Fruit fly (Drosophila melanogaster) whole organism, embryonic: ENCODE measurements around the gene HP1c.
A peak's percentile ranks its signal among the peaks of the same experiment; 100 is the strongest.

Source experiments
- Atf6 ChIP-seq: fragments of 200-800 bp; sonication (Bioruptor generic); IDR thresholded peaks from 2 replicates; pipeline ENCODE4 v1.3.6; 2022; ENCODE audit warnings: missing biosample characterization, missing genetic modification characterization
- Awh ChIP-seq: fragments of 200-800 bp; sonication (Bioruptor generic); IDR thresholded peaks from 2 replicates; pipeline ENCODE4, ENCODE4 v1.3.6; 2022; ENCODE audit warnings: missing biosample characterization, missing genetic modification characterization
- B-H2 ChIP-seq: fragments of 200-800 bp; sonication (Bioruptor generic); optimal IDR thresholded peaks from 2 replicates; lab custom pipeline; 2018; ENCODE audit warnings: missing biosample characterization, mild to moderate bottlenecking, missing genetic modification characterization
- CG12104 ChIP-seq: fragments of 200-800 bp; sonication (Bioruptor generic); optimal IDR thresholded peaks from 3 replicates; lab custom pipeline; 2016; ENCODE audit warnings: missing biosample characterization, missing genetic modification characterization
- CG12236 ChIP-seq: fragments of 200-800 bp; sonication (Bioruptor generic); optimal IDR thresholded peaks from 2 replicates; lab custom pipeline; 2016; ENCODE audit warnings: missing biosample characterization, missing genetic modification characterization
- CG12391 ChIP-seq: fragments of 200-800 bp; sonication (Bioruptor generic); optimal IDR thresholded peaks from 3 replicates; lab custom pipeline; 2018; ENCODE audit warnings: missing biosample characterization, mild to moderate bottlenecking, missing genetic modification characterization, moderate library complexity
- CG13287 ChIP-seq: fragments of 200-800 bp; sonication (Bioruptor generic); IDR thresholded peaks from 2 replicates; pipeline ENCODE4 v1.3.6; 2022; ENCODE audit warnings: missing biosample characterization, missing genetic modification characterization; ENCODE audit not compliant: partially characterized antibody
- CG13624 ChIP-seq: fragments of 200-800 bp; sonication (Bioruptor generic); optimal IDR thresholded peaks from 2 replicates; lab custom pipeline; 2016; ENCODE audit warnings: missing biosample characterization, missing genetic modification characterization
- CG17829 ChIP-seq: fragments of 200-800 bp; optimal IDR thresholded peaks from 2 replicates; lab custom pipeline; 2019; ENCODE audit warnings: missing biosample characterization, mild to moderate bottlenecking, missing genetic modification characterization, moderate library complexity
- CG32532 ChIP-seq: fragments of 200-800 bp; sonication (Bioruptor generic); IDR thresholded peaks from 2 replicates; pipeline ENCODE4 v1.3.6; 2022; ENCODE audit warnings: missing biosample characterization, missing genetic modification characterization
- CG34224 ChIP-seq: fragments of 200-800 bp; sonication (Bioruptor generic); IDR thresholded peaks from 3 replicates; pipeline ENCODE4 v1.3.6; 2022; ENCODE audit warnings: missing biosample characterization, missing genetic modification characterization; ENCODE audit not compliant: partially characterized antibody
- CG3838 ChIP-seq: fragments of 200-800 bp; sonication (Bioruptor generic); optimal IDR thresholded peaks from 3 replicates; lab custom pipeline; 2016; ENCODE audit warnings: missing biosample characterization, missing genetic modification characterization
- CG3847 ChIP-seq: fragments of 200-800 bp; sonication (Bioruptor generic); IDR thresholded peaks from 2 replicates; pipeline ENCODE4 v1.3.6; 2022; ENCODE audit warnings: missing biosample characterization, missing genetic modification characterization
- CG3995 ChIP-seq: fragments of 200-800 bp; sonication (Bioruptor generic); optimal IDR thresholded peaks from 3 replicates; lab custom pipeline; 2016; ENCODE audit warnings: missing biosample characterization, missing genetic modification characterization
- CG6689 ChIP-seq: fragments of 200-800 bp; sonication (Bioruptor generic); IDR thresholded peaks from 2 replicates; pipeline ENCODE4 v1.3.6; 2022; ENCODE audit warnings: missing biosample characterization, missing genetic modification characterization
- CG7357 ChIP-seq: fragments of 200-800 bp; sonication (Bioruptor generic); IDR thresholded peaks from 3 replicates; pipeline ENCODE4 v1.3.6; 2022; ENCODE audit warnings: missing biosample characterization, missing genetic modification characterization
- CG8388 ChIP-seq: fragments of 200-800 bp; sonication (Bioruptor generic); optimal IDR thresholded peaks from 2 replicates; lab custom pipeline; 2019; ENCODE audit warnings: missing biosample characterization, mild to moderate bottlenecking, missing genetic modification characterization, moderate library complexity
- CG8765 ChIP-seq: fragments of 200-800 bp; sonication (Bioruptor generic); IDR thresholded peaks from 2 replicates; pipeline ENCODE4 v1.3.6; 2022; ENCODE audit warnings: missing biosample characterization, missing genetic modification characterization
- CG9215 ChIP-seq: fragments of 200-800 bp; sonication (Bioruptor generic); IDR thresholded peaks from 2 replicates; pipeline ENCODE4 v1.3.6; 2022; ENCODE audit warnings: missing biosample characterization, missing genetic modification characterization
- CoRest ChIP-seq: fragments of 200-800 bp; sonication (Bioruptor generic); optimal IDR thresholded peaks from 3 replicates; lab custom pipeline; 2018; ENCODE audit warnings: missing biosample characterization, mild to moderate bottlenecking, missing genetic modification characterization, moderate library complexity
- Deaf1 ChIP-seq: fragments of 200-800 bp; optimal IDR thresholded peaks from 3 replicates; lab custom pipeline; 2019; ENCODE audit warnings: missing biosample characterization, mild to moderate bottlenecking, missing genetic modification characterization, moderate library complexity
- Dref ChIP-seq: fragments of 200-800 bp; sonication (Bioruptor generic); IDR thresholded peaks from 2 replicates; pipeline ENCODE4 v1.3.6; 2022; ENCODE audit warnings: missing biosample characterization, missing genetic modification characterization
- Fer3 ChIP-seq: fragments of 200-800 bp; sonication (Bioruptor generic); optimal IDR thresholded peaks from 2 replicates; lab custom pipeline; 2018; ENCODE audit warnings: missing biosample characterization, mild to moderate bottlenecking, missing genetic modification characterization, moderate library complexity
- HmgD ChIP-seq: fragments of 200-800 bp; sonication (Bioruptor generic); optimal IDR thresholded peaks from 3 replicates; lab custom pipeline; 2016; ENCODE audit warnings: missing biosample characterization, missing genetic modification characterization
- Hmr ChIP-seq: fragments of 200-800 bp; sonication (Bioruptor generic); optimal IDR thresholded peaks from 3 replicates; lab custom pipeline; 2017; ENCODE audit warnings: mild to moderate bottlenecking, missing biosample characterization, missing genetic modification reagents, missing genetic modification characterization
- MESR4 ChIP-seq: fragments of 200-800 bp; sonication (Bioruptor generic); optimal IDR thresholded peaks from 2 replicates; lab custom pipeline; 2018; ENCODE audit warnings: missing biosample characterization, mild to moderate bottlenecking, missing genetic modification characterization, moderate library complexity
- Mrtf ChIP-seq: fragments of 200-800 bp; sonication (Bioruptor generic); IDR thresholded peaks from 3 replicates; pipeline ENCODE4 v1.3.6; 2022; ENCODE audit warnings: missing biosample characterization, missing genetic modification characterization
- Myb ChIP-seq: fragments of 200-800 bp; sonication (Bioruptor generic); optimal IDR thresholded peaks from 2 replicates; lab custom pipeline; 2016; ENCODE audit warnings: missing biosample characterization, missing genetic modification characterization
- Poxn ChIP-seq: fragments of 200-800 bp; sonication (Bioruptor generic); IDR thresholded peaks from 2 replicates; pipeline ENCODE4 v1.3.6; 2022; ENCODE audit warnings: missing biosample characterization, missing genetic modification characterization
- Rfx ChIP-seq: fragments of 200-800 bp; sonication (Bioruptor generic); IDR thresholded peaks from 2 replicates; pipeline ENCODE4 v1.3.6; 2022; ENCODE audit warnings: missing biosample characterization, missing genetic modification characterization
- abd-A ChIP-seq: fragments of 200-800 bp; sonication (Bioruptor generic); optimal IDR thresholded peaks from 3 replicates; lab custom pipeline; 2019; ENCODE audit warnings: missing biosample characterization, mild to moderate bottlenecking, missing genetic modification characterization, moderate library complexity
- cato ChIP-seq: fragments of 200-800 bp; sonication (Bioruptor generic); optimal IDR thresholded peaks from 2 replicates; lab custom pipeline; 2016; ENCODE audit warnings: missing biosample characterization, missing genetic modification characterization, borderline replicate concordance
- chm ChIP-seq: fragments of 200-800 bp; sonication (Bioruptor generic); IDR thresholded peaks from 2 replicates; pipeline ENCODE4 v1.3.6; 2022; ENCODE audit warnings: missing biosample characterization, missing genetic modification characterization
- chn ChIP-seq: fragments of 200-800 bp; sonication (Bioruptor generic); optimal IDR thresholded peaks from 2 replicates; lab custom pipeline; 2016; ENCODE audit warnings: missing biosample characterization, missing genetic modification characterization
- dmrt11E ChIP-seq: fragments of 200-800 bp; sonication (Bioruptor generic); optimal IDR thresholded peaks from 3 replicates; lab custom pipeline; 2018; ENCODE audit warnings: missing biosample characterization, mild to moderate bottlenecking, missing genetic modification characterization, moderate library complexity
- fd64A ChIP-seq: fragments of 200-800 bp; sonication (Bioruptor generic); optimal IDR thresholded peaks from 3 replicates; lab custom pipeline; 2018; ENCODE audit warnings: missing biosample characterization, mild to moderate bottlenecking, missing genetic modification characterization
- gfzf ChIP-seq: fragments of 200-800 bp; sonication (Bioruptor generic); optimal IDR thresholded peaks from 2 replicates; lab custom pipeline; 2016; ENCODE audit warnings: missing biosample characterization, mild to moderate bottlenecking, missing genetic modification characterization, moderate library complexity
- ken ChIP-seq: fragments of 200-800 bp; sonication (Bioruptor generic); IDR thresholded peaks from 3 replicates; pipeline ENCODE4 v1.3.6; 2022; ENCODE audit warnings: missing biosample characterization, missing genetic modification characterization
- klu ChIP-seq: fragments of 200-800 bp; sonication (Bioruptor generic); IDR thresholded peaks from 2 replicates; pipeline ENCODE4 v1.3.6; 2022; ENCODE audit warnings: missing biosample characterization, missing genetic modification characterization
- knrl ChIP-seq: fragments of 200-800 bp; sonication (Bioruptor generic); IDR thresholded peaks from 3 replicates; pipeline ENCODE4 v1.3.6; 2022; ENCODE audit warnings: missing biosample characterization, missing genetic modification characterization; ENCODE audit not compliant: partially characterized antibody
- nau ChIP-seq: fragments of 200-800 bp; sonication (Bioruptor generic); optimal IDR thresholded peaks from 3 replicates; lab custom pipeline; 2017; ENCODE audit warnings: missing biosample characterization, mild to moderate bottlenecking, missing genetic modification characterization, missing genetic modification reagents
- pzg ChIP-seq: fragments of 200-800 bp; sonication (Bioruptor generic); optimal IDR thresholded peaks from 3 replicates; lab custom pipeline; 2018; ENCODE audit warnings: missing biosample characterization, mild to moderate bottlenecking, missing genetic modification characterization, moderate library complexity
- sisA ChIP-seq: fragments of 200-800 bp; sonication (Bioruptor generic); IDR thresholded peaks from 2 replicates; pipeline ENCODE4 v1.3.6; 2022; ENCODE audit warnings: missing biosample characterization, missing genetic modification characterization
- sna ChIP-seq: fragments of 200-800 bp; sonication (Bioruptor generic); IDR thresholded peaks from 2 replicates; pipeline ENCODE4 v1.3.6; 2022; ENCODE audit warnings: missing biosample characterization, missing genetic modification characterization; ENCODE audit not compliant: partially characterized antibody
- ssp ChIP-seq: fragments of 200-800 bp; sonication (Bioruptor generic); IDR thresholded peaks from 2 replicates; pipeline ENCODE4 v1.3.6; 2022; ENCODE audit warnings: missing biosample characterization, missing genetic modification characterization
- tin ChIP-seq: fragments of 200-800 bp; sonication (Bioruptor generic); optimal IDR thresholded peaks from 3 replicates; lab custom pipeline; 2016; ENCODE audit warnings: missing biosample characterization, missing genetic modification characterization
- trem ChIP-seq: fragments of 200-800 bp; optimal IDR thresholded peaks from 3 replicates; lab custom pipeline; 2019; ENCODE audit warnings: missing biosample characterization, mild to moderate bottlenecking, missing genetic modification characterization, moderate library complexity
- tup ChIP-seq: fragments of 200-800 bp; sonication (Bioruptor generic); optimal IDR thresholded peaks from 2 replicates; lab custom pipeline; 2016; ENCODE audit warnings: missing biosample characterization, mild to moderate bottlenecking, missing genetic modification characterization, moderate library complexity

HP1c gene

DNA sequence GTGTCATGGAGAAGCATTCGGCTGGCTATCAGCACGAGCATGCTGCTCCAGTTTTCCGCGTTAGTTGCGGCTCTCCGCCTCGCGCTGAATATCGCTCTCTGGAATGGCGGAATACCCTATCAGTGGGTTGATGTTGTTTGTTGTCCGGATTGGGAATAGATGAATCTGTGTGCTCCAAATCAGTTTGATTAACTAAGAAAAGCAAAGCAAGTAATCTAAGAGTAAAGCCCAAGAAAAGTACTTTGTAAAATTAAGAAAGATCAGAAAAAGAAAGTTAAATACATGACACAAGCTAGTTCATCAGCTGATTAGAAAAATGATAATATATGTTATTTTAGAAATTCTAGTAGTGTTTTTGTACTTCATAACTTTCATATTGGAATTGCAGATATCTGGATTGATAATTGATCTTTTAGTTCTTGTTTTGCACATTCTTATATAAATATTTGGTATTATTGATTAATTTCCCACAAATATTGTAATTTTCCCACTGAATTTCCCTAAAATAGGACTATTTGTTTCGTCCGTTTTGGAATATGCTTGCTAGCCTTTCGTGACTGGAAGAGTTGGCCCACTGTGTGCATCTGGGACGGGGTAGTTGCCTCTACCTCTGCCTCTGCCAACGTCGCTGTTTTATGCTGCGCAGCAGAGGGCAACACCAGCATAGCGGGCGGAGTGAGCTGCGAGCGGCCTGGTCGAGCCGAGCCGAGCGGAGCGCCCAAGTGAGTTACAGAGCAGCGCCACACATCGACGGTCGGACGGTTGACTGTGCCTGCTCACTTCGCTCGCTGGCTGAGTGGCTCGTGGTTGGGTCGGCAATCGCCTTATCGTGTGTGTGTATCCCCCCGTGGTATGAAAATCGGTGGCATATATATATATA, 8.7 kb downstream of the HP1c start (continued):
- TF ChIP-seq Poxn (GFP tag; lab: Robert Waterston, UW) (no peak), gfzf (GFP tag; lab: Kevin White, UChicago) (no peak), CoRest (peak; percentile 85), sisA (GFP tag; lab: Robert Waterston, UW) (peak; percentile 52; the same call in 1 of the 2 replicates), Dref (GFP tag; lab: Robert Waterston, UW) (0 out of 2 replicates have a peak, but pooled peaks have one; percentile 11), CG9215 (GFP tag; lab: Robert Waterston, UW) (peak; percentile 42; the same call in 1 of the 2 replicates), CG34224 (GFP tag; lab: Robert Waterston, UW) (peak; percentile 50; the same call in 2 of the 3 replicates), MESR4 (GFP tag; lab: Kevin White, UChicago) (peak; percentile 6), CG12391 (tag; lab: Kevin White, UChicago) (peak; percentile 71), fd64A (GFP tag; lab: Kevin White, UChicago) (peak; percentile 46), CG13287 (GFP tag; lab: Robert Waterston, UW) (peak; percentile 54), CG3838 (GFP tag; lab: Kevin White, UChicago) (no peak), ssp (GFP tag; lab: Robert Waterston, UW) (peak; percentile 37; the same call in 1 of the 2 replicates), klu (GFP tag; lab: Robert Waterston, UW) (no peak), Mrtf (GFP tag; lab: Robert Waterston, UW) (peak; percentile 23; the same call in 1 of the 3 replicates), chn (GFP tag; lab: Kevin White, UChicago) (no peak), Rfx (GFP tag; lab: Robert Waterston, UW) (peak; percentile 74), HmgD (GFP tag; lab: Kevin White, UChicago) (no peak), CG12236 (peak; percentile 13), CG6689 (GFP tag; lab: Robert Waterston, UW) (0 out of 2 replicates have a peak, but pooled peaks have one; percentile 4), Hmr (GFP tag; lab: Kevin White, UChicago) (peak; percentile 66), sna (peak; percentile 19; the same call in 1 of the 2 replicates), nau (GFP tag; lab: Kevin White, UChicago) (no peak), CG17829 (tag; lab: Kevin White, UChicago) (peak; percentile 60), cato (GFP tag; lab: Kevin White, UChicago) (no peak), CG32532 (peak; percentile 75), Deaf1 (tag; lab: Kevin White, UChicago) (peak; percentile 95), ken (GFP tag; lab: Robert Waterston, UW) (peak; percentile 70; the same call in 2 of the 3 replicates), CG12104 (GFP tag; lab: Kevin White, UChicago) (peak; percentile 59), Fer3 (tag; lab: Kevin White, UChicago) (peak; percentile 18), Myb (GFP tag; lab: Kevin White, UChicago) (peak; percentile 17), dmrt11E (tag; lab: Kevin White, UChicago) (no peak), Awh (GFP tag; lab: Robert Waterston, UW) (0 out of 2 replicates have a peak, but pooled peaks have one; percentile 20), B-H2 (GFP tag; lab: Kevin White, UChicago) (peak; percentile 9), CG8765 (GFP tag; lab: Robert Waterston, UW) (no peak), knrl (GFP tag; lab: Robert Waterston, UW) (no peak), trem (tag; lab: Kevin White, UChicago) (peak; percentile 0), pzg (GFP tag; lab: Kevin White, UChicago) (no peak), abd-A (tag; lab: Kevin White, UChicago) (peak; percentile 27), CG7357 (0 out of 3 replicates have a peak, but pooled peaks have one; percentile 6), Atf6 (GFP tag; lab: Robert Waterston, UW) (no peak), tup (GFP tag; lab: Kevin White, UChicago) (no peak), tin (peak; percentile 54), CG13624 (GFP tag; lab: Kevin White, UChicago) (peak; percentile 44), chm (GFP tag; lab: Robert Waterston, UW) (peak; percentile 83), CG3995 (GFP tag; lab: Kevin White, UChicago) (no peak), CG3847 (GFP tag; lab: Robert Waterston, UW) (peak; percentile 41; the same call in 1 of the 2 replicates), CG8388 (peak; percentile 52)
